Worm (Caenorhabditis elegans): Measurements from ENCODE around the gene inx-9.

The inx-9 gene

ce11 chrIV:11701878-11702277 lies 25.7 kb downstream of the inx-9 start:
- no peak for TF ChIP-seq unc-62 (GFP tag; optimal IDR thresholded peaks at IDR 0.05)

ce11 chrIV:11703685-11704296 lies 27.6 kb downstream of the inx-9 start, which contains the start of the genes T22B3.3 and alg-3:
T22B3.3 (minus strand) TSS chrIV:11703785.
alg-3 (plus strand) TSS chrIV:11704246.
- no peak for TF ChIP-seq unc-62 (GFP tag; optimal IDR thresholded peaks at IDR 0.05)

- no peak for TF ChIP-seq unc-62 (GFP tag; optimal IDR thresholded peaks at IDR 0.05)
Measured at ce11 chrIV:11710331-11710730, 34.2 kb downstream of the inx-9 start.

ce11 chrIV:11713289-11713688 lies 37.1 kb downstream of the inx-9 start:
- no peak for TF ChIP-seq unc-62 (GFP tag; optimal IDR thresholded peaks at IDR 0.05)

- TF ChIP-seq unc-62 (GFP tag; optimal IDR thresholded peaks at IDR 0.05) = no peak
Measured at ce11 chrIV:11714739-11715138, 38.6 kb downstream of the inx-9 start, which contains the start of gene magi-1. magi-1 (plus strand) TSS chrIV:11715039.

- no peak for TF ChIP-seq unc-62 (GFP tag; optimal IDR thresholded peaks at IDR 0.05)
Measured at ce11 chrIV:11716414-11716813, 40.3 kb downstream of the inx-9 start.

- no peak for TF ChIP-seq unc-62 (GFP tag; optimal IDR thresholded peaks at IDR 0.05)
Measured at ce11 chrIV:11717094-11717876, 41.1 kb downstream of the inx-9 start.

ce11 chrIV:11718653-11719052 lies 42.5 kb downstream of the inx-9 start:
- TF ChIP-seq unc-62 (GFP tag; optimal IDR thresholded peaks at IDR 0.05) = no peak

- TF ChIP-seq unc-62 (GFP tag; optimal IDR thresholded peaks at IDR 0.05) = no peak
Measured at ce11 chrIV:11721878-11722277, 45.7 kb downstream of the inx-9 start.

ce11 chrIV:11723255-11723654 lies 47.1 kb downstream of the inx-9 start:
- no peak for TF ChIP-seq unc-62 (GFP tag; optimal IDR thresholded peaks at IDR 0.05)
